Worm (Caenorhabditis elegans) whole organism, late embryonic: ENCODE results near the gene ZK353.4.

ENCODE experiments used
- C08G9.2 ChIP-seq: sonication (generic microtip); optimal IDR thresholded peaks from 2 replicates; lab custom pipeline; 2016; ENCODE audit warnings: mild to moderate bottlenecking, missing genetic modification characterization, moderate library complexity, missing compliant biosample characterization
- F13H6.1 ChIP-seq: sonication (generic microtip); optimal IDR thresholded peaks from 2 replicates; lab custom pipeline; 2016; ENCODE audit warnings: missing genetic modification characterization, missing compliant biosample characterization
- K02D7.2 ChIP-seq: sonication (generic microtip); optimal IDR thresholded peaks from 2 replicates; lab custom pipeline; 2017; ENCODE audit warnings: mild to moderate bottlenecking, missing genetic modification characterization, missing compliant biosample characterization
- K09A11.1 ChIP-seq: sonication (generic microtip); optimal IDR thresholded peaks from 2 replicates; lab custom pipeline; 2017; ENCODE audit warnings: antibody characterized with exemption, mild to moderate bottlenecking, missing genetic modification characterization, missing compliant biosample characterization; ENCODE audit not compliant: insufficient read depth
- T23F11.4 ChIP-seq: fragments of 200-800 bp; sonication (Bioruptor generic); optimal IDR thresholded peaks from 2 replicates; lab custom pipeline; 2018; ENCODE audit warnings: mild to moderate bottlenecking, missing genetic modification characterization, missing compliant biosample characterization
- Y22D7AL.16 ChIP-seq: sonication (generic microtip); optimal IDR thresholded peaks from 2 replicates; lab custom pipeline; 2016; ENCODE audit warnings: missing genetic modification characterization, missing compliant biosample characterization
- ama-1 ChIP-seq: fragments of 150-350 bp; optimal IDR thresholded peaks from 2 replicates; lab custom pipeline; 2014
- ceh-14 ChIP-seq: sonication (generic microtip); optimal IDR thresholded peaks from 2 replicates; lab custom pipeline; 2016; ENCODE audit warnings: missing genotype, missing genetic modification characterization, missing compliant biosample characterization
- ceh-18 ChIP-seq: sonication (generic microtip); optimal IDR thresholded peaks from 2 replicates; lab custom pipeline; 2016; ENCODE audit warnings: missing genetic modification characterization, missing compliant biosample characterization
- ceh-2 ChIP-seq: sonication (generic microtip); optimal IDR thresholded peaks from 2 replicates; lab custom pipeline; 2016; ENCODE audit warnings: missing genotype, missing genetic modification characterization, missing compliant biosample characterization
- ceh-30 ChIP-seq: fragments of 150-350 bp; optimal IDR thresholded peaks from 2 replicates; lab custom pipeline; 2014; ENCODE audit warnings: missing biosample characterization, missing genetic modification characterization
- ceh-31 ChIP-seq: sonication (generic microtip); optimal IDR thresholded peaks from 2 replicates; lab custom pipeline; 2016; ENCODE audit warnings: missing genetic modification characterization, missing compliant biosample characterization
- ceh-34 ChIP-seq: sonication (generic microtip); optimal IDR thresholded peaks from 2 replicates; lab custom pipeline; 2016; ENCODE audit warnings: mild to moderate bottlenecking, missing genetic modification characterization, missing compliant biosample characterization
- ceh-48 ChIP-seq: sonication (generic microtip); optimal IDR thresholded peaks from 2 replicates; lab custom pipeline; 2016; ENCODE audit warnings: missing genetic modification characterization, inconsistent platforms, missing compliant biosample characterization
- ceh-6 ChIP-seq: fragments of 200-800 bp; sonication (Bioruptor generic); optimal IDR thresholded peaks from 2 replicates; lab custom pipeline; 2018; ENCODE audit warnings: mild to moderate bottlenecking, missing genetic modification characterization, missing compliant biosample characterization
- ceh-9 ChIP-seq: sonication (generic microtip); optimal IDR thresholded peaks from 2 replicates; lab custom pipeline; 2016; ENCODE audit warnings: mild to moderate bottlenecking, missing genetic modification characterization, inconsistent platforms, missing compliant biosample characterization
- elt-2 ChIP-seq: sonication (generic microtip); optimal IDR thresholded peaks from 2 replicates; lab custom pipeline; 2016; ENCODE audit warnings: missing genetic modification reagents, missing genetic modification characterization, missing compliant biosample characterization
- fax-1 ChIP-seq: sonication (generic microtip); optimal IDR thresholded peaks from 2 replicates; lab custom pipeline; 2016; ENCODE audit warnings: missing genotype, missing genetic modification characterization, missing compliant biosample characterization
- fkh-10 ChIP-seq: fragments of 150-350 bp; optimal IDR thresholded peaks from 2 replicates; lab custom pipeline; 2014; ENCODE audit warnings: missing biosample characterization, missing genetic modification reagents, missing genetic modification characterization
- gmeb-2 ChIP-seq: sonication (generic microtip); optimal IDR thresholded peaks from 2 replicates; lab custom pipeline; 2016; ENCODE audit warnings: missing genetic modification characterization, inconsistent platforms, missing compliant biosample characterization
- hlh-15 ChIP-seq: sonication (generic microtip); optimal IDR thresholded peaks from 2 replicates; lab custom pipeline; 2016; ENCODE audit warnings: missing genetic modification characterization, missing compliant biosample characterization
- hlh-6 ChIP-seq: sonication (generic microtip); optimal IDR thresholded peaks from 2 replicates; lab custom pipeline; 2016; ENCODE audit warnings: missing genotype, missing genetic modification characterization, missing compliant biosample characterization
- hlh-8 ChIP-seq: sonication (generic microtip); optimal IDR thresholded peaks from 2 replicates; lab custom pipeline; 2016; ENCODE audit warnings: missing genotype, missing genetic modification characterization, missing compliant biosample characterization
- lim-6 ChIP-seq: sonication (generic microtip); optimal IDR thresholded peaks from 2 replicates; lab custom pipeline; 2016; ENCODE audit warnings: missing genetic modification characterization, missing compliant biosample characterization
- lin-11 ChIP-seq: fragments of 200-800 bp; sonication (Bioruptor generic); optimal IDR thresholded peaks from 2 replicates; lab custom pipeline; 2018; ENCODE audit warnings: mild to moderate bottlenecking, missing genetic modification characterization, missing compliant biosample characterization
- mec-3 ChIP-seq: sonication (generic microtip); optimal IDR thresholded peaks from 2 replicates; lab custom pipeline; 2016; ENCODE audit warnings: borderline replicate concordance, missing genetic modification characterization, missing compliant biosample characterization
- nfya-1 ChIP-seq: sonication (generic microtip); optimal IDR thresholded peaks from 2 replicates; lab custom pipeline; 2017; ENCODE audit warnings: missing genetic modification characterization, mild to moderate bottlenecking, missing compliant biosample characterization, antibody characterized with exemption, moderate library complexity
- nhr-11 ChIP-seq: fragments of 150-350 bp; optimal IDR thresholded peaks from 2 replicates; lab custom pipeline; 2014; ENCODE audit warnings: missing biosample characterization, missing genetic modification characterization
- nhr-232 ChIP-seq: sonication (generic microtip); optimal IDR thresholded peaks from 2 replicates; lab custom pipeline; 2016; ENCODE audit warnings: missing genetic modification characterization, missing compliant biosample characterization
- npax-4 ChIP-seq: sonication (generic microtip); optimal IDR thresholded peaks from 2 replicates; lab custom pipeline; 2016; ENCODE audit warnings: missing genetic modification characterization, missing compliant biosample characterization
- pha-4 ChIP-seq: fragments of 150-350 bp; optimal IDR thresholded peaks from 2 replicates; lab custom pipeline; 2018; ENCODE audit warnings: missing biosample characterization, missing genetic modification reagents, missing genetic modification characterization
- pqm-1 ChIP-seq: sonication (generic microtip); optimal IDR thresholded peaks from 2 replicates; lab custom pipeline; 2016; ENCODE audit warnings: missing genetic modification characterization, missing compliant biosample characterization
- pros-1 ChIP-seq: fragments of 150-350 bp; optimal IDR thresholded peaks from 2 replicates; lab custom pipeline; 2014; ENCODE audit warnings: missing biosample characterization, missing genetic modification reagents, missing genetic modification characterization
- ref-2 ChIP-seq: sonication (generic microtip); optimal IDR thresholded peaks from 2 replicates; lab custom pipeline; 2016; ENCODE audit warnings: missing genetic modification characterization, missing compliant biosample characterization
- rnt-1 ChIP-seq: sonication (generic microtip); optimal IDR thresholded peaks from 2 replicates; lab custom pipeline; 2016; ENCODE audit warnings: missing genetic modification characterization, missing compliant biosample characterization
- sdc-2 ChIP-seq: sonication (generic microtip); optimal IDR thresholded peaks from 2 replicates; lab custom pipeline; 2016; ENCODE audit warnings: missing genotype, missing genetic modification characterization, missing compliant biosample characterization
- sox-2 ChIP-seq: fragments of 200-800 bp; sonication (Bioruptor generic); IDR thresholded peaks from 2 replicates; pipeline ENCODE4 v1.3.6; 2022; ENCODE audit warnings: missing genetic modification reagents, missing genetic modification characterization, missing compliant biosample characterization
- sox-4 ChIP-seq: sonication (generic microtip); optimal IDR thresholded peaks from 2 replicates; lab custom pipeline; 2017; ENCODE audit warnings: mild to moderate bottlenecking, missing genetic modification characterization, inconsistent platforms, missing compliant biosample characterization
- tbx-2 ChIP-seq: sonication (generic microtip); optimal IDR thresholded peaks from 2 replicates; lab custom pipeline; 2016; ENCODE audit warnings: missing genetic modification characterization, missing compliant biosample characterization
- ttx-3 ChIP-seq: sonication (generic microtip); optimal IDR thresholded peaks from 2 replicates; lab custom pipeline; 2016; ENCODE audit warnings: missing genetic modification reagents, missing genetic modification characterization, missing compliant biosample characterization
- unc-3 ChIP-seq, 2 experiments: fragments of 200-800 bp in 1 of 2; sonication (Bioruptor generic) in 1 of 2; sonication (generic microtip) in 1 of 2; conservative IDR thresholded peaks in 1 of 2; optimal IDR thresholded peaks in 1 of 2; 2 replicates each; pipeline versions ENCODE4 v1.3.6 to Lab custom; 2016 to 2022; ENCODE audit warnings: missing compliant biosample characterization in 2 of 2, missing genetic modification characterization in 2 of 2, missing genetic modification reagents in 1 of 2
- unc-42 ChIP-seq: sonication (generic microtip); optimal IDR thresholded peaks from 2 replicates; lab custom pipeline; 2016; ENCODE audit warnings: missing genotype, missing genetic modification characterization, missing compliant biosample characterization
- unc-55 ChIP-seq: sonication (generic microtip); optimal IDR thresholded peaks from 2 replicates; lab custom pipeline; 2017; ENCODE audit warnings: missing biosample characterization, missing genetic modification reagents, missing genetic modification characterization

Gene ZK353.4

ce11 chrIII:8432143-8432542 is 42.7 kb upstream of the ZK353.4 start, which contains the start of gene ZK1236.5:
Gene ZK1236.5, minus strand, starts transcription at chrIII:8432214.
- TF ChIP-seq nfya-1 (tag; lab: Kevin White, UChicago) (peak; percentile 26), Y22D7AL.16 (tag; lab: Kevin White, UChicago) (no peak)

ce11 chrIII:8429497-8429896 is 40.1 kb upstream of the ZK353.4 start:
- TF ChIP-seq fax-1 (tag; lab: Kevin White, UChicago) (no peak), F13H6.1 (tag; lab: Kevin White, UChicago) (no peak), unc-42 (no peak), nfya-1 (tag; lab: Kevin White, UChicago) (no peak), ttx-3 (tag; lab: Kevin White, UChicago) (no peak), T23F11.4 (no peak), unc-3 (GFP tag; conservative IDR thresholded peaks at IDR 0.05; lab: Robert Waterston, UW) (no peak), unc-3 (tag; optimal IDR thresholded peaks at IDR 0.05; lab: Kevin White, UChicago) (no peak), ceh-9 (tag; lab: Kevin White, UChicago) (no peak), hlh-15 (no peak), lin-11 (tag; lab: Kevin White, UChicago) (no peak), rnt-1 (tag; lab: Kevin White, UChicago) (no peak)

ce11 chrIII:8429035-8429434 is 39.6 kb upstream of the ZK353.4 start, which contains the start of gene ZK1236.1:
Gene ZK1236.1, plus strand, starts transcription at chrIII:8429297.
- TF ChIP-seq lin-11 (tag; lab: Kevin White, UChicago), result no peak
- TF ChIP-seq lim-6 (tag; lab: Kevin White, UChicago), result no peak
- no peak for TF ChIP-seq unc-3 (GFP tag; conservative IDR thresholded peaks at IDR 0.05; lab: Robert Waterston, UW)
- TF ChIP-seq unc-3 (tag; optimal IDR thresholded peaks at IDR 0.05; lab: Kevin White, UChicago), result no peak
- no peak for TF ChIP-seq ceh-30 (tag; lab: Kevin White, UChicago)
- no peak for TF ChIP-seq unc-55 (GFP tag; lab: Kevin White, UChicago)
- TF ChIP-seq hlh-6, result no peak
- no peak for TF ChIP-seq ttx-3 (tag; lab: Kevin White, UChicago)
- TF ChIP-seq sox-4, result no peak
- no peak for TF ChIP-seq Y22D7AL.16 (tag; lab: Kevin White, UChicago)
- no peak for TF ChIP-seq ceh-6
- no peak for TF ChIP-seq unc-42
- TF ChIP-seq gmeb-2 (tag; lab: Kevin White, UChicago), result no peak
- TF ChIP-seq fkh-10 (GFP tag; lab: Kevin White, UChicago), result no peak
- no peak for TF ChIP-seq tbx-2 (tag; lab: Kevin White, UChicago)
- no peak for TF ChIP-seq npax-4 (tag; lab: Kevin White, UChicago)
- TF ChIP-seq ceh-2 (tag; lab: Kevin White, UChicago), result no peak

- TF ChIP-seq mec-3 (tag; lab: Kevin White, UChicago), result no peak
- peak; percentile 55 for TF ChIP-seq unc-42
Measured at ce11 chrIII:8426271-8426670, 36.8 kb upstream of the ZK353.4 start, which contains the start of gene cec-1. Gene cec-1, plus strand, starts transcription at chrIII:8426333.

- TF ChIP-seq ceh-34 (peak; percentile 46), ceh-14 (no peak), hlh-6 (peak; percentile 42), nhr-11 (no peak), unc-55 (GFP tag; lab: Kevin White, UChicago) (peak; percentile 40), F13H6.1 (tag; lab: Kevin White, UChicago) (peak; percentile 32), K09A11.1 (tag; lab: Kevin White, UChicago) (no peak), pha-4 (tag; lab: Kevin White, UChicago) (no peak), ceh-18 (tag; lab: Kevin White, UChicago) (peak; percentile 59), K02D7.2 (no peak), sdc-2 (tag; lab: Kevin White, UChicago) (peak; percentile 16), elt-2 (peak; percentile 51), nfya-1 (tag; lab: Kevin White, UChicago) (peak; percentile 85), nhr-232 (tag; lab: Kevin White, UChicago) (no peak), C08G9.2 (tag; lab: Kevin White, UChicago) (no peak), ceh-2 (tag; lab: Kevin White, UChicago) (peak; percentile 43), ceh-31 (tag; lab: Kevin White, UChicago) (peak; percentile 59), pqm-1 (tag; lab: Kevin White, UChicago) (no peak), tbx-2 (tag; lab: Kevin White, UChicago) (peak; percentile 69), Y22D7AL.16 (tag; lab: Kevin White, UChicago) (no peak), fax-1 (tag; lab: Kevin White, UChicago) (peak; percentile 5), ref-2 (peak; percentile 58), sox-2 (GFP tag; lab: Robert Waterston, UW) (no peak), ceh-48 (peak; percentile 14), hlh-8 (tag; lab: Kevin White, UChicago) (no peak), pros-1 (peak; percentile 10), ama-1 (lab: Kevin White, UChicago) (no peak)
Measured at ce11 chrIII:8425076-8425475, 35.6 kb upstream of the ZK353.4 start.
